Fruit fly (Drosophila melanogaster) Kc167 (cell line): ENCODE results near the gene parvin.

ENCODE experiments used
- Sin3A ChIP-seq: fragments of >200 bp; optimal IDR thresholded peaks from 2 replicates; lab custom pipeline; 2018; ENCODE audit warnings: missing external identifiers
- h ChIP-seq: fragments of >200 bp; optimal IDR thresholded peaks from 3 replicates; lab custom pipeline; 2018; ENCODE audit warnings: missing external identifiers

DNA sequence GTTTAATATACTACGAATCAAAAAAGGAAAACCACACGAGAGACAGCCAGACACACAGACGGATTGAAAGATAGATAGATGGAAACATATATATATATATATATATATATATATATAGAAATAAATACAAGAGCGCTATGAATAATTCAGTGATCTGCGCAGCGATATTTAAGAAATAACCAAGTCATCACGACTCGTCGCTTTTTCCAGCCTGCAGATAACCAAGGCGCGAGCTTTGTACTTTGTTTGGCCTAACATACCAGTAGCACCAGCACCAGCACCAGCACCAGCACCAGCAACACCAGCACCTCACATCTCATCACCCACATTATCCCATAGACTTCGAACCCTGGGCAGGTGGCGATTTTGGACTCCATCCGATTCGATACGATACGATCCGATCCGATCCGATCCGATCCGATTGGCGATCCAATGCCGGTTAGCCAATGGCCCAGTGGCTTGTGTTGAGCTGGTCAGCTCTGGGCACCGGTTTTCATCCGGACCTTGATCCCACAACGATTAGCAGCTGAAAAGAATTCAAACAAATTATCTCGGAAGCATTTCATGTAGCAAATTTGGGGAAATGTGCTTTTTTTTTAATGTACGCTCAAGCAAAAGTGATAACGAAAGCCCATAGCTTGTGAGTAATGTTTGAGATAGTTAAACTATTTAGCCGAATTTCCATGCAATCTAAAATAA lies 9.0 kb downstream of the parvin start:
- no peak for TF ChIP-seq h (lab: Kevin White, UChicago)
- TF ChIP-seq Sin3A (lab: Kevin White, UChicago): no peak
